Fruit fly (Drosophila melanogaster) whole organism, embryonic: ENCODE measurements around the gene Tasp1.
A peak's percentile ranks its signal among the peaks of the same experiment; 100 is the strongest.

ENCODE experiments used
- Abd-B ChIP-seq: fragments of 200-800 bp; sonication (Bioruptor generic); optimal IDR thresholded peaks from 2 replicates; lab custom pipeline; 2018; ENCODE audit warnings: missing biosample characterization, mild to moderate bottlenecking, missing genetic modification characterization, moderate library complexity
- CG1024 ChIP-seq: fragments of 200-800 bp; sonication (Bioruptor generic); IDR thresholded peaks from 2 replicates; pipeline ENCODE4 v1.3.6; 2022; ENCODE audit warnings: missing biosample characterization, missing genetic modification characterization
- CG10543 ChIP-seq: fragments of 200-800 bp; sonication (Bioruptor generic); optimal IDR thresholded peaks from 3 replicates; lab custom pipeline; 2017; ENCODE audit warnings: missing biosample characterization, mild to moderate bottlenecking, missing genetic modification characterization, moderate library complexity
- CG10565 ChIP-seq: fragments of 200-800 bp; sonication (Bioruptor generic); optimal IDR thresholded peaks from 3 replicates; lab custom pipeline; 2016; ENCODE audit warnings: missing biosample characterization, mild to moderate bottlenecking, missing genetic modification characterization
- CG12769 ChIP-seq: fragments of 200-800 bp; sonication (Bioruptor generic); optimal IDR thresholded peaks from 2 replicates; lab custom pipeline; 2019; ENCODE audit warnings: missing biosample characterization, mild to moderate bottlenecking, missing genetic modification characterization, moderate library complexity
- CG13123 ChIP-seq: fragments of 200-800 bp; sonication (Bioruptor generic); optimal IDR thresholded peaks from 2 replicates; lab custom pipeline; 2016; ENCODE audit warnings: missing biosample characterization, missing genetic modification characterization
- CG13775 ChIP-seq: fragments of 200-800 bp; sonication (Bioruptor generic); optimal IDR thresholded peaks from 3 replicates; lab custom pipeline; 2017; ENCODE audit warnings: missing biosample characterization, mild to moderate bottlenecking, missing genetic modification characterization
- CG14014 ChIP-seq: fragments of 200-800 bp; sonication (Bioruptor generic); IDR thresholded peaks from 2 replicates; pipeline ENCODE4 v1.3.6; 2022; ENCODE audit warnings: missing biosample characterization, missing genetic modification characterization
- CG14050 ChIP-seq: fragments of 200-800 bp; sonication (Bioruptor generic); IDR thresholded peaks from 3 replicates; pipeline ENCODE4 v1.3.6; 2022; ENCODE audit warnings: missing biosample characterization, missing genetic modification characterization
- CG14667 ChIP-seq: fragments of 200-800 bp; sonication (Bioruptor generic); IDR thresholded peaks from 2 replicates; pipeline ENCODE4 v1.3.6; 2022; ENCODE audit warnings: missing biosample characterization, missing genetic modification characterization
- CG14710 ChIP-seq: fragments of 200-800 bp; sonication (Bioruptor generic); optimal IDR thresholded peaks from 3 replicates; lab custom pipeline; 2019; ENCODE audit warnings: missing biosample characterization, mild to moderate bottlenecking, missing genetic modification characterization, moderate library complexity
- CG15479 ChIP-seq: fragments of 200-800 bp; sonication (Bioruptor generic); optimal IDR thresholded peaks from 3 replicates; lab custom pipeline; 2019; ENCODE audit warnings: missing biosample characterization, mild to moderate bottlenecking, missing genetic modification characterization, moderate library complexity
- CG1832 ChIP-seq: fragments of 200-800 bp; sonication (Bioruptor generic); optimal IDR thresholded peaks from 2 replicates; lab custom pipeline; 2017; ENCODE audit warnings: missing biosample characterization, mild to moderate bottlenecking, missing genetic modification characterization, inconsistent platforms
- CG31388 ChIP-seq: fragments of 200-800 bp; sonication (Bioruptor generic); optimal IDR thresholded peaks from 2 replicates; lab custom pipeline; 2016; ENCODE audit warnings: missing biosample characterization, missing genetic modification characterization
- CG31441 ChIP-seq: fragments of 200-800 bp; sonication (Bioruptor generic); IDR thresholded peaks from 2 replicates; pipeline ENCODE4 v1.3.6; 2022; ENCODE audit warnings: missing biosample characterization, missing genetic modification characterization
- CG34224 ChIP-seq: fragments of 200-800 bp; sonication (Bioruptor generic); IDR thresholded peaks from 3 replicates; pipeline ENCODE4 v1.3.6; 2022; ENCODE audit warnings: missing biosample characterization, missing genetic modification characterization; ENCODE audit not compliant: partially characterized antibody
- CG3847 ChIP-seq: fragments of 200-800 bp; sonication (Bioruptor generic); IDR thresholded peaks from 2 replicates; pipeline ENCODE4 v1.3.6; 2022; ENCODE audit warnings: missing biosample characterization, missing genetic modification characterization
- CG3995 ChIP-seq: fragments of 200-800 bp; sonication (Bioruptor generic); optimal IDR thresholded peaks from 3 replicates; lab custom pipeline; 2016; ENCODE audit warnings: missing biosample characterization, missing genetic modification characterization
- CG5245 ChIP-seq: fragments of 200-800 bp; sonication (Bioruptor generic); optimal IDR thresholded peaks from 3 replicates; lab custom pipeline; 2016; ENCODE audit warnings: missing biosample characterization, missing genetic modification characterization
- CG6254 ChIP-seq: fragments of 200-800 bp; sonication (Bioruptor generic); optimal IDR thresholded peaks from 3 replicates; lab custom pipeline; 2017; ENCODE audit warnings: mild to moderate bottlenecking, missing biosample characterization, missing genetic modification reagents, missing genetic modification characterization
- CG6272 ChIP-seq: fragments of 200-800 bp; sonication (Bioruptor generic); IDR thresholded peaks from 2 replicates; pipeline ENCODE4 v1.3.6; 2022; ENCODE audit warnings: missing biosample characterization, missing genetic modification characterization
- CG7372 ChIP-seq: fragments of 200-800 bp; sonication (Bioruptor generic); IDR thresholded peaks from 2 replicates; pipeline ENCODE4 v1.3.6; 2022; ENCODE audit warnings: missing biosample characterization, missing genetic modification characterization
- CG7839 ChIP-seq: fragments of 200-800 bp; sonication (Bioruptor generic); optimal IDR thresholded peaks from 3 replicates; lab custom pipeline; 2018; ENCODE audit warnings: missing biosample characterization, mild to moderate bottlenecking, missing genetic modification characterization, moderate library complexity
- CG8089 ChIP-seq: fragments of 200-800 bp; sonication (Bioruptor generic); optimal IDR thresholded peaks from 3 replicates; lab custom pipeline; 2016; ENCODE audit warnings: missing biosample characterization, missing genetic modification characterization
- Hmr ChIP-seq: fragments of 200-800 bp; sonication (Bioruptor generic); optimal IDR thresholded peaks from 3 replicates; lab custom pipeline; 2017; ENCODE audit warnings: mild to moderate bottlenecking, missing biosample characterization, missing genetic modification reagents, missing genetic modification characterization
- Med ChIP-seq: fragments of 200-800 bp; sonication (Bioruptor generic); peaks from one replicate; lab custom pipeline; 2016; ENCODE audit warnings: missing biosample characterization, missing genetic modification characterization, mild to moderate bottlenecking, inconsistent platforms, moderate library complexity
- Myb ChIP-seq: fragments of 200-800 bp; sonication (Bioruptor generic); optimal IDR thresholded peaks from 2 replicates; lab custom pipeline; 2016; ENCODE audit warnings: missing biosample characterization, missing genetic modification characterization
- Sin3A ChIP-seq: fragments of >200 bp; optimal IDR thresholded peaks from 2 replicates; lab custom pipeline; 2018
- Ssrp ChIP-seq: fragments of 200-800 bp; sonication (Bioruptor generic); optimal IDR thresholded peaks from 2 replicates; lab custom pipeline; 2018; ENCODE audit warnings: missing biosample characterization, mild to moderate bottlenecking, missing genetic modification characterization, moderate library complexity
- chif ChIP-seq, 2 experiments: fragments of 200-800 bp; sonication (Bioruptor generic); optimal IDR thresholded peaks; 3 replicates each; lab custom pipeline; 2016; ENCODE audit warnings: missing biosample characterization in 2 of 2, missing genetic modification characterization in 2 of 2
- crc ChIP-seq: fragments of 200-800 bp; sonication (Bioruptor generic); optimal IDR thresholded peaks from 2 replicates; lab custom pipeline; 2016; ENCODE audit warnings: missing biosample characterization, missing genetic modification characterization
- dimm ChIP-seq: fragments of 200-800 bp; sonication (Bioruptor generic); IDR thresholded peaks from 2 replicates; pipeline ENCODE4 v1.3.6; 2022; ENCODE audit warnings: missing biosample characterization, missing genetic modification characterization
- disco-r ChIP-seq: fragments of 200-800 bp; sonication (Bioruptor generic); optimal IDR thresholded peaks from 2 replicates; lab custom pipeline; 2016; ENCODE audit warnings: missing biosample characterization, missing genetic modification characterization
- fd102C ChIP-seq: fragments of 200-800 bp; sonication (Bioruptor generic); optimal IDR thresholded peaks from 2 replicates; lab custom pipeline; 2018; ENCODE audit warnings: missing biosample characterization, mild to moderate bottlenecking, missing genetic modification characterization, moderate library complexity
- fd3F ChIP-seq: fragments of 200-800 bp; sonication (Bioruptor generic); optimal IDR thresholded peaks from 2 replicates; lab custom pipeline; 2018; ENCODE audit warnings: missing biosample characterization, mild to moderate bottlenecking, missing genetic modification characterization, moderate library complexity
- fd96Cb ChIP-seq: fragments of 200-800 bp; sonication (Bioruptor generic); optimal IDR thresholded peaks from 2 replicates; lab custom pipeline; 2018; ENCODE audit warnings: missing biosample characterization, mild to moderate bottlenecking, missing genetic modification characterization, moderate library complexity
- fu2 ChIP-seq: fragments of 200-800 bp; sonication (Bioruptor generic); optimal IDR thresholded peaks from 2 replicates; lab custom pipeline; 2016; ENCODE audit warnings: missing biosample characterization, missing genetic modification characterization
- grau ChIP-seq: fragments of 200-800 bp; optimal IDR thresholded peaks from 3 replicates; lab custom pipeline; 2019; ENCODE audit warnings: missing biosample characterization, mild to moderate bottlenecking, missing genetic modification characterization, moderate library complexity
- her ChIP-seq: fragments of 200-800 bp; sonication (Bioruptor generic); optimal IDR thresholded peaks from 2 replicates; lab custom pipeline; 2016; ENCODE audit warnings: missing biosample characterization, missing genetic modification characterization
- insv ChIP-seq, 2 experiments: fragments of 200-800 bp; sonication (Bioruptor generic); optimal IDR thresholded peaks; 3 replicates each; lab custom pipeline; 2016 to 2018; ENCODE audit warnings: missing biosample characterization in 2 of 2, missing genetic modification characterization in 2 of 2
- jumu ChIP-seq: fragments of 200-800 bp; sonication (Bioruptor generic); optimal IDR thresholded peaks from 3 replicates; lab custom pipeline; 2016; ENCODE audit warnings: missing biosample characterization, missing genetic modification characterization
- lbe ChIP-seq: fragments of 200-800 bp; sonication (Bioruptor generic); optimal IDR thresholded peaks from 2 replicates; lab custom pipeline; 2016; ENCODE audit warnings: missing biosample characterization, mild to moderate bottlenecking, missing genetic modification characterization
- mam ChIP-seq: fragments of 200-800 bp; sonication (Bioruptor generic); optimal IDR thresholded peaks from 3 replicates; lab custom pipeline; 2016; ENCODE audit warnings: missing biosample characterization, missing genetic modification characterization
- ranshi ChIP-seq: fragments of 200-800 bp; sonication (Bioruptor generic); IDR thresholded peaks from 2 replicates; pipeline ENCODE4 v1.3.6; 2022; ENCODE audit warnings: missing biosample characterization, missing genetic modification characterization
- repo ChIP-seq: fragments of 200-800 bp; sonication (Bioruptor generic); optimal IDR thresholded peaks from 2 replicates; lab custom pipeline; 2016; ENCODE audit warnings: missing biosample characterization, missing genetic modification characterization
- row ChIP-seq: fragments of 200-800 bp; sonication (Bioruptor generic); IDR thresholded peaks from 3 replicates; pipeline ENCODE4 v1.3.6; 2022; ENCODE audit warnings: missing biosample characterization, missing genetic modification characterization
- salm ChIP-seq: fragments of 200-800 bp; sonication (Bioruptor generic); optimal IDR thresholded peaks from 2 replicates; lab custom pipeline; 2018; ENCODE audit warnings: missing biosample characterization, mild to moderate bottlenecking, missing genetic modification characterization
- sc ChIP-seq, 3 experiments: fragments of >200 bp in 2 of 3; fragments of 200-800 bp in 1 of 3; sonication (Bioruptor generic) in 1 of 3; optimal IDR thresholded peaks; 2 replicates in 2 of 3; 3 replicates in 1 of 3; lab custom pipeline; 2017; ENCODE audit warnings: mild to moderate bottlenecking in 1 of 3, missing biosample characterization in 1 of 3, missing genetic modification characterization in 1 of 3, missing genetic modification reagents in 1 of 3
- sob ChIP-seq: fragments of 200-800 bp; sonication (Bioruptor generic); IDR thresholded peaks from 2 replicates; pipeline ENCODE4 v1.3.6; 2022; ENCODE audit warnings: missing biosample characterization, missing genetic modification characterization
- tin ChIP-seq: fragments of 200-800 bp; sonication (Bioruptor generic); optimal IDR thresholded peaks from 3 replicates; lab custom pipeline; 2016; ENCODE audit warnings: missing biosample characterization, missing genetic modification characterization
- zfh1 ChIP-seq: fragments of 200-800 bp; sonication (Bioruptor generic); IDR thresholded peaks from 3 replicates; pipeline ENCODE4 v1.3.6; 2022; ENCODE audit warnings: missing biosample characterization, missing genetic modification characterization

Tasp1 gene

dm6 chr3L:16112069-16112820 lies 24.9 kb upstream of the Tasp1 start, which contains the start of gene Zn72D (continued):
- no peak for TF ChIP-seq ranshi (GFP tag; lab: Robert Waterston, UW)
- TF ChIP-seq her, result no peak
- TF ChIP-seq sc (optimal IDR thresholded peaks at IDR 0.05; lab: Kevin White, UChicago), result no peak
- TF ChIP-seq sc (GFP tag; optimal IDR thresholded peaks at IDR 0.05; lab: Kevin White, UChicago), result no peak
- no peak for TF ChIP-seq salm (tag; lab: Kevin White, UChicago)
- no peak for TF ChIP-seq CG3847 (GFP tag; lab: Robert Waterston, UW)
- TF ChIP-seq chif (GFP tag; optimal IDR thresholded peaks at IDR 0.05; lab: Kevin White, UChicago), result no peak
- no peak for TF ChIP-seq CG12769 (tag; lab: Kevin White, UChicago)
- TF ChIP-seq CG10565 (GFP tag; lab: Kevin White, UChicago), result no peak
- no peak for TF ChIP-seq tin (GFP tag; lab: Kevin White, UChicago)
- TF ChIP-seq lbe, result no peak
- TF ChIP-seq Med (GFP tag; lab: Kevin White, UChicago), result peak; percentile 35
- no peak for TF ChIP-seq disco-r (GFP tag; lab: Kevin White, UChicago)
- TF ChIP-seq fd102C, result no peak
- TF ChIP-seq CG13775, result no peak
- no peak for TF ChIP-seq crc (GFP tag; lab: Kevin White, UChicago)
- TF ChIP-seq CG1024 (GFP tag; lab: Robert Waterston, UW), result no peak
- no peak for TF ChIP-seq CG14014 (GFP tag; lab: Robert Waterston, UW)
- TF ChIP-seq CG15479 (GFP tag; lab: Kevin White, UChicago), result no peak
- TF ChIP-seq CG1832 (GFP tag; lab: Kevin White, UChicago), result no peak
- TF ChIP-seq CG6254 (GFP tag; lab: Kevin White, UChicago), result no peak
- no peak for TF ChIP-seq CG31441 (GFP tag; lab: Robert Waterston, UW)
- TF ChIP-seq CG31388, result no peak
- TF ChIP-seq CG10543 (GFP tag; lab: Kevin White, UChicago), result no peak
- TF ChIP-seq Hmr (GFP tag; lab: Kevin White, UChicago), result no peak
- TF ChIP-seq Myb, result peak; percentile 77
- TF ChIP-seq CG8089, result no peak
- no peak for TF ChIP-seq fd96Cb (tag; lab: Kevin White, UChicago)
- TF ChIP-seq Abd-B (GFP tag; lab: Kevin White, UChicago), result no peak
- no peak for TF ChIP-seq insv (GFP tag; optimal IDR thresholded peaks at IDR 0.05; lab: Kevin White, UChicago)
- TF ChIP-seq fu2, result no peak
- peak; percentile 2 for TF ChIP-seq grau (tag; lab: Kevin White, UChicago)
- peak; percentile 73 for TF ChIP-seq Sin3A (lab: Kevin White, UChicago)
- TF ChIP-seq repo (GFP tag; lab: Kevin White, UChicago), result no peak
- TF ChIP-seq mam, result no peak
- no peak for TF ChIP-seq zfh1 (GFP tag; lab: Robert Waterston, UW)
- TF ChIP-seq CG14667, result no peak
- TF ChIP-seq CG14050 (GFP tag; lab: Robert Waterston, UW), result no peak
- no peak for TF ChIP-seq CG5245 (GFP tag; lab: Kevin White, UChicago)
- TF ChIP-seq row, result peak; percentile 28; the same call in 1 of the 3 replicates
- peak; percentile 28 for TF ChIP-seq CG14710 (tag; lab: Kevin White, UChicago)
- TF ChIP-seq Ssrp, result no peak
- no peak for TF ChIP-seq CG6272
- TF ChIP-seq sob (GFP tag; lab: Robert Waterston, UW), result no peak
- TF ChIP-seq CG7372 (GFP tag; lab: Robert Waterston, UW), result no peak
- TF ChIP-seq fd3F (GFP tag; lab: Kevin White, UChicago), result no peak
- TF ChIP-seq dimm (GFP tag; lab: Robert Waterston, UW), result no peak
- no peak for TF ChIP-seq jumu (GFP tag; lab: Kevin White, UChicago)
- no peak for TF ChIP-seq CG3995 (GFP tag; lab: Kevin White, UChicago)
- TF ChIP-seq CG34224 (GFP tag; lab: Robert Waterston, UW), result no peak
- no peak for TF ChIP-seq CG13123
- no peak for TF ChIP-seq CG7839
